Worm (Caenorhabditis elegans) whole organism, late embryonic: ENCODE data around the gene Y32B12B.8.

Experiments used
- C08G9.2 ChIP-seq: sonication (generic microtip); optimal IDR thresholded peaks from 2 replicates; lab custom pipeline; 2016; ENCODE audit warnings: mild to moderate bottlenecking, missing genetic modification characterization, moderate library complexity, missing compliant biosample characterization
- C38D4.7 ChIP-seq: fragments of 200-800 bp; sonication (Bioruptor generic); optimal IDR thresholded peaks from 2 replicates; lab custom pipeline; 2018; ENCODE audit warnings: mild to moderate bottlenecking, missing genetic modification characterization, moderate library complexity, missing compliant biosample characterization
- K02D7.2 ChIP-seq: sonication (generic microtip); optimal IDR thresholded peaks from 2 replicates; lab custom pipeline; 2017; ENCODE audit warnings: mild to moderate bottlenecking, missing genetic modification characterization, missing compliant biosample characterization
- K09A11.1 ChIP-seq: sonication (generic microtip); optimal IDR thresholded peaks from 2 replicates; lab custom pipeline; 2017; ENCODE audit warnings: antibody characterized with exemption, mild to moderate bottlenecking, missing genetic modification characterization, missing compliant biosample characterization; ENCODE audit not compliant: insufficient read depth
- Y22D7AL.16 ChIP-seq: sonication (generic microtip); optimal IDR thresholded peaks from 2 replicates; lab custom pipeline; 2016; ENCODE audit warnings: missing genetic modification characterization, missing compliant biosample characterization
- ahr-1 ChIP-seq: sonication (generic microtip); optimal IDR thresholded peaks from 2 replicates; lab custom pipeline; 2016; ENCODE audit warnings: missing genetic modification characterization, missing compliant biosample characterization
- ama-1 ChIP-seq: fragments of 150-350 bp; optimal IDR thresholded peaks from 2 replicates; lab custom pipeline; 2014
- ceh-19 ChIP-seq: fragments of 200-800 bp; sonication (Bioruptor generic); optimal IDR thresholded peaks from 2 replicates; lab custom pipeline; 2018; ENCODE audit warnings: mild to moderate bottlenecking, missing genetic modification characterization, missing compliant biosample characterization
- ceh-22 ChIP-seq: sonication (generic microtip); optimal IDR thresholded peaks from 2 replicates; lab custom pipeline; 2017; ENCODE audit warnings: missing biosample characterization, missing genetic modification characterization
- ceh-30 ChIP-seq: fragments of 150-350 bp; optimal IDR thresholded peaks from 2 replicates; lab custom pipeline; 2014; ENCODE audit warnings: missing biosample characterization, missing genetic modification characterization
- ceh-9 ChIP-seq: sonication (generic microtip); optimal IDR thresholded peaks from 2 replicates; lab custom pipeline; 2016; ENCODE audit warnings: mild to moderate bottlenecking, missing genetic modification characterization, inconsistent platforms, missing compliant biosample characterization
- che-1 ChIP-seq: sonication (generic microtip); optimal IDR thresholded peaks from 2 replicates; lab custom pipeline; 2016; ENCODE audit warnings: mild to moderate bottlenecking, missing genetic modification characterization, missing compliant biosample characterization
- dmd-4 ChIP-seq: sonication (generic microtip); optimal IDR thresholded peaks from 2 replicates; lab custom pipeline; 2016; ENCODE audit warnings: borderline replicate concordance, missing genetic modification characterization, missing compliant biosample characterization
- dve-1 ChIP-seq: sonication (generic microtip); optimal IDR thresholded peaks from 2 replicates; lab custom pipeline; 2017; ENCODE audit warnings: antibody characterized with exemption, mild to moderate bottlenecking, missing genetic modification characterization, missing compliant biosample characterization
- elt-4 ChIP-seq: sonication (generic microtip); optimal IDR thresholded peaks from 2 replicates; lab custom pipeline; 2016; ENCODE audit warnings: missing genetic modification characterization, missing compliant biosample characterization
- eyg-1 ChIP-seq: sonication (generic microtip); optimal IDR thresholded peaks from 2 replicates; lab custom pipeline; 2016; ENCODE audit warnings: missing genotype, missing genetic modification characterization, missing compliant biosample characterization
- fax-1 ChIP-seq: sonication (generic microtip); optimal IDR thresholded peaks from 2 replicates; lab custom pipeline; 2016; ENCODE audit warnings: missing genotype, missing genetic modification characterization, missing compliant biosample characterization
- fkh-10 ChIP-seq: fragments of 150-350 bp; optimal IDR thresholded peaks from 2 replicates; lab custom pipeline; 2014; ENCODE audit warnings: missing biosample characterization, missing genetic modification reagents, missing genetic modification characterization
- fkh-6 ChIP-seq: sonication (generic microtip); optimal IDR thresholded peaks from 2 replicates; lab custom pipeline; 2016; ENCODE audit warnings: missing genetic modification characterization, missing compliant biosample characterization
- gmeb-2 ChIP-seq: sonication (generic microtip); optimal IDR thresholded peaks from 2 replicates; lab custom pipeline; 2016; ENCODE audit warnings: missing genetic modification characterization, inconsistent platforms, missing compliant biosample characterization
- hlh-15 ChIP-seq: sonication (generic microtip); optimal IDR thresholded peaks from 2 replicates; lab custom pipeline; 2016; ENCODE audit warnings: missing genetic modification characterization, missing compliant biosample characterization
- hlh-30 ChIP-seq: sonication (generic microtip); optimal IDR thresholded peaks from 2 replicates; lab custom pipeline; 2017; ENCODE audit warnings: antibody characterized with exemption, missing genetic modification characterization, missing compliant biosample characterization; ENCODE audit not compliant: insufficient read depth
- lim-6 ChIP-seq: sonication (generic microtip); optimal IDR thresholded peaks from 2 replicates; lab custom pipeline; 2016; ENCODE audit warnings: missing genetic modification characterization, missing compliant biosample characterization
- madf-2 ChIP-seq: sonication (generic microtip); optimal IDR thresholded peaks from 2 replicates; lab custom pipeline; 2017; ENCODE audit warnings: missing genetic modification characterization, missing compliant biosample characterization
- mec-3 ChIP-seq: sonication (generic microtip); optimal IDR thresholded peaks from 2 replicates; lab custom pipeline; 2016; ENCODE audit warnings: borderline replicate concordance, missing genetic modification characterization, missing compliant biosample characterization
- nhr-11 ChIP-seq: fragments of 150-350 bp; optimal IDR thresholded peaks from 2 replicates; lab custom pipeline; 2014; ENCODE audit warnings: missing biosample characterization, missing genetic modification characterization
- odd-2 ChIP-seq: sonication (generic microtip); optimal IDR thresholded peaks from 2 replicates; lab custom pipeline; 2017; ENCODE audit warnings: antibody characterized with exemption, mild to moderate bottlenecking, missing genetic modification characterization, missing compliant biosample characterization
- pag-3 ChIP-seq: sonication (generic microtip); optimal IDR thresholded peaks from 2 replicates; lab custom pipeline; 2016; ENCODE audit warnings: missing compliant biosample characterization, missing genetic modification characterization, borderline replicate concordance
- pax-1 ChIP-seq: fragments of 150-350 bp; optimal IDR thresholded peaks from 2 replicates; lab custom pipeline; 2014; ENCODE audit warnings: missing biosample characterization, missing genetic modification characterization
- pha-2 ChIP-seq: sonication (generic microtip); optimal IDR thresholded peaks from 2 replicates; lab custom pipeline; 2017; ENCODE audit warnings: mild to moderate bottlenecking, missing genetic modification characterization, missing compliant biosample characterization
- pqm-1 ChIP-seq: sonication (generic microtip); optimal IDR thresholded peaks from 2 replicates; lab custom pipeline; 2016; ENCODE audit warnings: missing genetic modification characterization, missing compliant biosample characterization
- ref-2 ChIP-seq: sonication (generic microtip); optimal IDR thresholded peaks from 2 replicates; lab custom pipeline; 2016; ENCODE audit warnings: missing genetic modification characterization, missing compliant biosample characterization
- rnt-1 ChIP-seq: sonication (generic microtip); optimal IDR thresholded peaks from 2 replicates; lab custom pipeline; 2016; ENCODE audit warnings: missing genetic modification characterization, missing compliant biosample characterization
- sdc-2 ChIP-seq: sonication (generic microtip); optimal IDR thresholded peaks from 2 replicates; lab custom pipeline; 2016; ENCODE audit warnings: missing genotype, missing genetic modification characterization, missing compliant biosample characterization
- sox-2 ChIP-seq: fragments of 200-800 bp; sonication (Bioruptor generic); IDR thresholded peaks from 2 replicates; pipeline ENCODE4 v1.3.6; 2022; ENCODE audit warnings: missing genetic modification reagents, missing genetic modification characterization, missing compliant biosample characterization
- sox-4 ChIP-seq: sonication (generic microtip); optimal IDR thresholded peaks from 2 replicates; lab custom pipeline; 2017; ENCODE audit warnings: mild to moderate bottlenecking, missing genetic modification characterization, inconsistent platforms, missing compliant biosample characterization
- tbx-2 ChIP-seq: sonication (generic microtip); optimal IDR thresholded peaks from 2 replicates; lab custom pipeline; 2016; ENCODE audit warnings: missing genetic modification characterization, missing compliant biosample characterization
- tbx-7 ChIP-seq: sonication (generic microtip); optimal IDR thresholded peaks from 2 replicates; lab custom pipeline; 2016; ENCODE audit warnings: missing genotype, missing genetic modification characterization, missing compliant biosample characterization
- ttx-3 ChIP-seq: sonication (generic microtip); optimal IDR thresholded peaks from 2 replicates; lab custom pipeline; 2016; ENCODE audit warnings: missing genetic modification reagents, missing genetic modification characterization, missing compliant biosample characterization
- unc-3 ChIP-seq, 2 experiments: fragments of 200-800 bp in 1 of 2; sonication (Bioruptor generic) in 1 of 2; sonication (generic microtip) in 1 of 2; conservative IDR thresholded peaks in 1 of 2; optimal IDR thresholded peaks in 1 of 2; 2 replicates each; pipeline versions ENCODE4 v1.3.6 to Lab custom; 2016 to 2022; ENCODE audit warnings: missing compliant biosample characterization in 2 of 2, missing genetic modification characterization in 2 of 2, missing genetic modification reagents in 1 of 2
- unc-55 ChIP-seq: sonication (generic microtip); optimal IDR thresholded peaks from 2 replicates; lab custom pipeline; 2017; ENCODE audit warnings: missing biosample characterization, missing genetic modification reagents, missing genetic modification characterization
- unc-86 ChIP-seq: sonication (generic microtip); optimal IDR thresholded peaks from 2 replicates; lab custom pipeline; 2016; ENCODE audit warnings: missing genetic modification characterization, missing compliant biosample characterization

The Y32B12B.8 gene

ce11 chrV:16517619-16518018, 17.7 kb upstream of the Y32B12B.8 start, which contains the start of gene F36D3.4:
Gene F36D3.4, minus strand, starts transcription at chrV:16517719.
- TF ChIP-seq ahr-1 (tag; lab: Kevin White, UChicago) (no peak), pag-3 (no peak), sox-4 (tag; lab: Kevin White, UChicago) (no peak), pqm-1 (tag; lab: Kevin White, UChicago) (no peak), sox-2 (GFP tag; lab: Robert Waterston, UW) (no peak), hlh-15 (tag; lab: Kevin White, UChicago) (no peak), ttx-3 (tag; lab: Kevin White, UChicago) (no peak), dmd-4 (tag; lab: Kevin White, UChicago) (no peak), madf-2 (tag; lab: Kevin White, UChicago) (no peak), pax-1 (tag; lab: Kevin White, UChicago) (no peak), K09A11.1 (tag; lab: Kevin White, UChicago) (no peak), ref-2 (tag; lab: Kevin White, UChicago) (no peak), lim-6 (tag; lab: Kevin White, UChicago) (no peak), tbx-7 (tag; lab: Kevin White, UChicago) (no peak)

- TF ChIP-seq sdc-2 (tag; lab: Kevin White, UChicago) = no peak
Observed at ce11 chrV:16522242-16522641, 13.0 kb upstream of the Y32B12B.8 start, which contains the start of gene srw-34. Gene srw-34, minus strand, starts transcription at chrV:16522342.

ce11 chrV:16526858-16527257, 8.4 kb upstream of the Y32B12B.8 start, which contains the start of gene F36D3.8:
Gene F36D3.8, plus strand, starts transcription at chrV:16527158.
- TF ChIP-seq unc-55 (GFP tag; lab: Kevin White, UChicago) (no peak), ceh-19 (GFP tag; lab: Kevin White, UChicago) (no peak), unc-3 (GFP tag; conservative IDR thresholded peaks at IDR 0.05; lab: Robert Waterston, UW) (no peak), unc-3 (tag; optimal IDR thresholded peaks at IDR 0.05; lab: Kevin White, UChicago) (no peak), K09A11.1 (tag; lab: Kevin White, UChicago) (no peak), dve-1 (no peak), sdc-2 (tag; lab: Kevin White, UChicago) (no peak), eyg-1 (tag; lab: Kevin White, UChicago) (no peak), fkh-10 (no peak), hlh-30 (tag; lab: Kevin White, UChicago) (no peak), ama-1 (lab: Kevin White, UChicago) (no peak), fkh-6 (tag; lab: Kevin White, UChicago) (no peak), C08G9.2 (no peak), che-1 (tag; lab: Kevin White, UChicago) (no peak), C38D4.7 (GFP tag; lab: Kevin White, UChicago) (no peak)

DNA sequence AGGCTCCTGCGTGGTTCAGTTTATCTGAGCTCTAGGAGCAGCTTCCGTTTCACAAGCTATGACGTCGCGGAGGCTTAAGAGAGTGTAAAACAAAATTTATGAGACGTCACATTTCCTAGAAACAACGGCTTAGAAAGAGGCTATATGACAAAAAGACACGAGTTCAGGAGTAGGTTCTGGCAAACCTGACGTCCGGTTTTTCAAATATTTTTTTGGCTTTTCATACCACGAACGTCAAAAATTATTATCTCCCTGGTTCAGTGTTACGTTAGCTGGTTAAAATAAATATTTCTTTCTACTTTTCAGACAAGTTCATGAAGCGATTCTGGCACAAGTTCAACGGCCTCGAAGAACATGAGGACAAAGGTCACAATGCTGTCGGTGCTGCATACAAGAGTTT, 7.5 kb upstream of the Y32B12B.8 start, which contains the start of gene F36D3.16:
TSS of gene F36D3.16 (plus strand) at position 301 of the 400 bp plus-strand sequence.
- no peak for TF ChIP-seq mec-3 (tag; lab: Kevin White, UChicago)
- no peak for TF ChIP-seq unc-3 (GFP tag; conservative IDR thresholded peaks at IDR 0.05; lab: Robert Waterston, UW)
- TF ChIP-seq unc-3 (tag; optimal IDR thresholded peaks at IDR 0.05; lab: Kevin White, UChicago) = no peak
- TF ChIP-seq lim-6 (tag; lab: Kevin White, UChicago) = no peak
- no peak for TF ChIP-seq rnt-1 (tag; lab: Kevin White, UChicago)
- TF ChIP-seq ref-2 (tag; lab: Kevin White, UChicago) = no peak
- TF ChIP-seq K09A11.1 (tag; lab: Kevin White, UChicago) = no peak
- TF ChIP-seq gmeb-2 (tag; lab: Kevin White, UChicago) = no peak
- TF ChIP-seq nhr-11 = no peak
- no peak for TF ChIP-seq elt-4
- TF ChIP-seq Y22D7AL.16 (tag; lab: Kevin White, UChicago) = no peak
- TF ChIP-seq tbx-2 = no peak
- TF ChIP-seq pha-2 = no peak
- no peak for TF ChIP-seq fax-1
- no peak for TF ChIP-seq K02D7.2 (tag; lab: Kevin White, UChicago)
- TF ChIP-seq unc-86 (tag; lab: Kevin White, UChicago) = no peak
- no peak for TF ChIP-seq odd-2
- no peak for TF ChIP-seq ceh-9 (tag; lab: Kevin White, UChicago)
- TF ChIP-seq ceh-22 (tag; lab: Kevin White, UChicago) = no peak
- no peak for TF ChIP-seq ceh-30
- TF ChIP-seq hlh-30 (tag; lab: Kevin White, UChicago) = no peak
